Worm (Caenorhabditis elegans): Measurements from ENCODE around the gene rpl-11.1.
"Not testable (repeated sequence)": the region's sequence is repeated elsewhere in the genome, so short reads cannot be mapped to it uniquely, and the experiment has no call there.

The rpl-11.1 gene

DNA sequence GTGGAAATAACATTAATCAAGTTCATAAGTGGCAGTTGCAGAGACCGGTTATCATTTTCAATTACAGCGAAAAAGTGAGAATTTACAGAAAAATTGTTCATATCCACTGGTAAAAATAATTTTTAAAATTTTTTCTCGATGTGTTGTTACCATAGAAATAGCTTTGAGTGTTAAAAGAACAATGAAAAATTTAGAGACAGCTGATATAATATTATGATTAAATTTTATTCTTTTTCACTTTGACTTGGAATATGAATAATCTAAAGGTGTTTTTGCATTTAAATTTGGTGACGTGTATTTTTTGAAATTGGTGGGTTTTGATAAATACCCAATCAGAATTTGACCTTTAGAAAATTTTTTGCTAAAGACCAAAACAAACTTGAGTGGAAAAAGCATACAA is 45.7 kb upstream of the rpl-11.1 start, which contains the start of gene F59B1.6:
Gene F59B1.6, minus strand, starts transcription at position 101 of the 400 bp plus-strand sequence.
- TF ChIP-seq ceh-20 (GFP tag; IDR thresholded peaks at IDR 0.05), result no peak
- TF ChIP-seq nhr-41 (GFP tag; IDR thresholded peaks at IDR 0.05), result no peak
- TF ChIP-seq ceh-32 (tag; optimal IDR thresholded peaks at IDR 0.05; ENCODE audit: poor library complexity), result no peak
- no peak for TF ChIP-seq jun-1 (tag; optimal IDR thresholded peaks at IDR 0.05)

DNA sequence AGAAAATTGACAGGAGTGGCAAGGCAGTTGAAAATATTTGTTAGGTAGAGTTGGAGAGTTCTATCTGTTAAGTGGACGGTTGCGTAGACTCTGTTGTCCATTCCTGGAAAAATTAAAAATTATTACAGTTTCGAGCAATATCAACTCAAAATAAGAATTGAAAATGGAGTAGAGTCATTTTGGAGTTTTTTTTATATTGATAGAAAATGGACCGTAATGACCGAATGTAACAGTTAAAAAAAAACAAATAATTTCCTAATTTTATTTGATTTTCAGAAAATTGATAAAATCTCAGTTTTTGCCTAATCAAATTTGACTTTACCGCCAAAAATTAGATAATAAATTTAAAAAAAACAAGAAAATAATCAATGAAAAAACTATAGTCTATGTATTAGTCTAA is 41.1 kb upstream of the rpl-11.1 start, which contains the start of gene F59B1.4:
Gene F59B1.4, minus strand, starts transcription at position 101 of the 400 bp plus-strand sequence.
- TF ChIP-seq lin-29 (GFP tag; IDR thresholded peaks at IDR 0.05), result no peak
- no peak for TF ChIP-seq rbr-2 (tag; optimal IDR thresholded peaks at IDR 0.05)
- no peak for TF ChIP-seq nhr-42 (GFP tag; IDR thresholded peaks at IDR 0.05)
- TF ChIP-seq R02D3.7 (tag; optimal IDR thresholded peaks at IDR 0.05), result no peak
- TF ChIP-seq ceh-32 (tag; optimal IDR thresholded peaks at IDR 0.05; ENCODE audit: poor library complexity), result no peak
- no peak for TF ChIP-seq hlh-30 (tag; optimal IDR thresholded peaks at IDR 0.05; ENCODE audit: insufficient read depth)
- no peak for TF ChIP-seq tra-1 (GFP tag; IDR thresholded peaks at IDR 0.05)
- TF ChIP-seq snpc-4 (tag; optimal IDR thresholded peaks at IDR 0.05), result no peak

DNA sequence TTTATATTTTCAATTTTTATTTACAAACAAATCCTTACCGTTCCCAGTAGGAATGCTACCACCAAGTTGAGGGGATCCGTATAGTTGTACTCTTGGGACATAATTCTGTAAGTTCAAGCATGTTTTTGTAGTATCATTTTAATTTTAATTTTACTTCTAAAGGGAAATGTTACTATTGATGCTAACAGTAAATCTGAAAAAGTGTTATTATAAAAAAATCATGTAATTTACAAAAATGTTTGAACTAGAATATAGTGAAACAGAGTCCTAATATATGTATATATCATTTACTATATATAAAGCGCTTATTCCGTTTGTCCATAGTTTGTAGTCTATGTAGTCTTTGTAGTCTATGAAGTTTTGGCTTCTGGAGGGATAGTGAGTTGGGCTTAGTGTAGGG is 34.7 kb upstream of the rpl-11.1 start, which contains the start of gene srx-93:
Gene srx-93, minus strand, starts transcription at position 101 of the 400 bp plus-strand sequence.
- not testable (repeated sequence) for TF ChIP-seq skn-1 (tag; optimal IDR thresholded peaks at IDR 0.05); nhr-28 (tag; optimal IDR thresholded peaks at IDR 0.05); F26F4.8 (GFP tag; conservative IDR thresholded peaks at IDR 0.05)

DNA sequence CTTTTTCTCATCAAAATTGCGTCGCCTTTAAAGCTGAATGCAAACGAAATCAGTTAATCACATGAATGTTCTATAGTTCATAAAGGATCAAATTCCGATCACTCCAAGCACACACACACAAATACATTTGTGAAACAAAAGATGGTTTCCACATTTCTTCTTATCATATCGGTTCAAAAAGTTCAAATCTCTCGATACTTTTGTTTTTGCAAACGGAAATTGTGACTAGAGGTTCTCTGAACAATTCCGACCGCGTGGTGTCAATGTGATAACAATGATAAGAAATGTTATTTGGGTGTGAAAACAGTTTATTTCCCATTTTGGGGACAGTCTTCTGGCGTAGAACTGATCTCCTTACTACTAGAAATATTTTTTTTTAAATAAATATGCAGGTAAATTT is 31.0 kb upstream of the rpl-11.1 start:
- TF ChIP-seq lin-15B (tag; optimal IDR thresholded peaks at IDR 0.05) (no peak), mep-1 (tag; optimal IDR thresholded peaks at IDR 0.05) (no peak), mdl-1 (tag; optimal IDR thresholded peaks at IDR 0.05) (peak in 1 of 2 experiments; percentile 46), nhr-28 (tag; optimal IDR thresholded peaks at IDR 0.05) (peak; percentile 93), gei-8 (GFP tag; optimal IDR thresholded peaks at IDR 0.05) (no peak), daf-12 (tag; optimal IDR thresholded peaks at IDR 0.05) (no peak), D1046.2 (GFP tag; IDR thresholded peaks at IDR 0.05) (no peak), F26F4.8 (GFP tag; conservative IDR thresholded peaks at IDR 0.05) (no peak), dmd-6 (GFP tag; IDR thresholded peaks at IDR 0.05) (0 out of 2 replicates have a peak, but pooled peaks have one; percentile 17), mxl-3 (GFP tag; optimal IDR thresholded peaks at IDR 0.05) (peak; percentile 33)

DNA sequence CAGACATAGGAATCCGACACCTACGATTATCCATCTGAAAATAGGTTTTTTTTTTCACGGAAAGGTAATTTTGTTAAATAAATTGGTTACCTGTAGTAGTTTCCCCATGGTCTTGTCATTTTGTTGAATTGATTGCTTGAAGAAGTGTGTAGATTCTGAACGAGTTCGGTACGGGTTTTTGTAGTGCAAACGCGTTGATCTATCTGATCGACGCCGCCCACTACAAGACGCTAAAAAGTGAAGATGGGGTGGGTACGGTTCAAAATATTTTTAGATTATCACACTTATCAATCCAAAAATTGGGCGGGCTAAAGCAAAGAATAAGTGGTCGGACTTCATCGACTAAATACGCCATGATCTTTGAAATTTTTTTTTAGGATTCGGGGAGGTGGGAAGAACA is 28.5 kb upstream of the rpl-11.1 start, which contains the start of gene T22F3.11:
Gene T22F3.11, minus strand, starts transcription at position 157 of the 400 bp plus-strand sequence.
- no peak for TF ChIP-seq egl-27 (tag; optimal IDR thresholded peaks at IDR 0.05)
- TF ChIP-seq nhr-11 (tag; optimal IDR thresholded peaks at IDR 0.05), result no peak
- no peak for TF ChIP-seq T20F7.1 (GFP tag; optimal IDR thresholded peaks at IDR 0.05)
- TF ChIP-seq nhr-28 (tag; optimal IDR thresholded peaks at IDR 0.05), result peak; percentile 78
- TF ChIP-seq aha-1 (tag), result peak; percentile 56

DNA sequence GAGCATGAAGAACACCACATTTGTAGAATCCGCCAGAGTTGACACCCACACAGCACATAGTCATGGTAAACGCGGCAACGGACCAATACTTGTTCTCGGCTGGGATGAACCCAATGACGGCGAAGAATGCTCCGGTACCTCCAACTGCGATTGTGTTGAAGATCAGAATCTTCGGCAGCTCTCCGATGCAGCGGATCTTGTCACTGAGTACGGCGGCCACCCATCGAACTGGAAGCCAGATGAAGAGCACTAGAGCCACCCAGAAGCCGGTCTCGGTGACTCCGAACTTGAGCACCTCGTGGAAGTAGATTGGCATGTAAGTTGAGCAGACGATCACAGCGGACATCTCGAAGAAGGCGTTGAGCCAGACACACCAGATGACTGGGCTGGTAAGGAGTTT is 27.2 kb upstream of the rpl-11.1 start:
- TF ChIP-seq set-16 (GFP tag; IDR thresholded peaks at IDR 0.05) (peak; percentile 61), F44E2.7 (GFP tag; IDR thresholded peaks at IDR 0.05) (no peak), pqm-1 (tag; optimal IDR thresholded peaks at IDR 0.05) (no peak), dve-1 (tag; optimal IDR thresholded peaks at IDR 0.05; ENCODE audit: insufficient read depth) (no peak), mdt-29 (GFP tag; IDR thresholded peaks at IDR 0.05) (no peak), vab-7 (GFP tag; IDR thresholded peaks at IDR 0.05) (no peak), ceh-44 (GFP tag; IDR thresholded peaks at IDR 0.05) (no peak), fkh-10 (GFP tag; optimal IDR thresholded peaks at IDR 0.05) (no peak), unc-62 (GFP tag; optimal IDR thresholded peaks at IDR 0.05 in 1 of 2) (peak in 1 of 2 experiments; percentile 13), unc-62 (tag; optimal IDR thresholded peaks at IDR 0.05) (no peak), ceh-62 (tag; optimal IDR thresholded peaks at IDR 0.05) (no peak), tag-97 (GFP tag; IDR thresholded peaks at IDR 0.05) (no peak), lin-29 (GFP tag; IDR thresholded peaks at IDR 0.05) (no peak), sdz-12 (GFP tag; optimal IDR thresholded peaks at IDR 0.05) (no peak), lir-3 (tag; optimal IDR thresholded peaks at IDR 0.05) (no peak), Y105C5A.15 (GFP tag; IDR thresholded peaks at IDR 0.05) (no peak), attf-4 (tag; optimal IDR thresholded peaks at IDR 0.05) (no peak)
